Fruit fly (Drosophila melanogaster): ENCODE measurements around the gene msn.

DNA sequence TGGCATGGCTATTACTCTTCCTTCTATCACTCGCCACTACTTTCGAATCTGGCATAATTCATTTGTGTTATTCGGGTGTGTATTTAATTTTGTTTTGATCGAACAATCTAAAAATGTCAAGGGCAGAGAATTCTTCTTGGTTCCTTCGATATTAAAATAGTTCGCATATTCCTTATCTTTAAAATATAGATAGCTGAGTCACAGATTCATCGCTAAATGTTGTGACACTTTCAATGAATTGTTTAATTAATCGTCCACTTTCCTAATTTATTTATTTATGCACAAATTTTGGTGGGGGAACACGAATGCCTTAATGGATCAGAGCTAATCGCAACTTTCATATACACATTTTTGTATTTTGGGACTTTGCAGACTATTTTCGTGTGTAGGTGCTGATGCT, 59.5 kb downstream of the msn start, which contains the start of gene CG32295:
- TF ChIP-seq Mio (GFP tag; optimal IDR thresholded peaks at IDR 0.05) (no peak), dmrt93B (GFP tag; optimal IDR thresholded peaks at IDR 0.05) (no peak), pan (optimal IDR thresholded peaks at IDR 0.05) (no peak), CrebA (GFP tag; optimal IDR thresholded peaks at IDR 0.05; ENCODE audit: borderline replicate concordance) (no peak), dsf (GFP tag; optimal IDR thresholded peaks at IDR 0.05; ENCODE audit: borderline replicate concordance) (no peak), psq (GFP tag; optimal IDR thresholded peaks at IDR 0.05) (no peak), Hnf4 (GFP tag; optimal IDR thresholded peaks at IDR 0.05) (no peak), Myc (optimal IDR thresholded peaks at IDR 0.05) (no peak), GATAd (GFP tag; optimal IDR thresholded peaks at IDR 0.05) (no peak)

All from whole organism, wandering third instar larva.